Worm (Caenorhabditis elegans) whole organism, late embryonic: ENCODE data around the gene wsp-1.

ENCODE experiments used
- ama-1 ChIP-seq: fragments of 150-350 bp; optimal IDR thresholded peaks from 2 replicates; lab custom pipeline; 2014
- ceh-9 ChIP-seq: sonication (generic microtip); optimal IDR thresholded peaks from 2 replicates; lab custom pipeline; 2016; ENCODE audit warnings: mild to moderate bottlenecking, missing genetic modification characterization, inconsistent platforms, missing compliant biosample characterization
- elt-2 ChIP-seq: sonication (generic microtip); optimal IDR thresholded peaks from 2 replicates; lab custom pipeline; 2016; ENCODE audit warnings: missing genetic modification reagents, missing genetic modification characterization, missing compliant biosample characterization
- lin-11 ChIP-seq: fragments of 200-800 bp; sonication (Bioruptor generic); optimal IDR thresholded peaks from 2 replicates; lab custom pipeline; 2018; ENCODE audit warnings: mild to moderate bottlenecking, missing genetic modification characterization, missing compliant biosample characterization
- npax-4 ChIP-seq: sonication (generic microtip); optimal IDR thresholded peaks from 2 replicates; lab custom pipeline; 2016; ENCODE audit warnings: missing genetic modification characterization, missing compliant biosample characterization
- pag-3 ChIP-seq: sonication (generic microtip); optimal IDR thresholded peaks from 2 replicates; lab custom pipeline; 2016; ENCODE audit warnings: missing compliant biosample characterization, missing genetic modification characterization, borderline replicate concordance
- pha-4 ChIP-seq: fragments of 150-350 bp; optimal IDR thresholded peaks from 2 replicates; lab custom pipeline; 2018; ENCODE audit warnings: missing biosample characterization, missing genetic modification reagents, missing genetic modification characterization
- rnt-1 ChIP-seq: sonication (generic microtip); optimal IDR thresholded peaks from 2 replicates; lab custom pipeline; 2016; ENCODE audit warnings: missing genetic modification characterization, missing compliant biosample characterization
- unc-42 ChIP-seq: sonication (generic microtip); optimal IDR thresholded peaks from 2 replicates; lab custom pipeline; 2016; ENCODE audit warnings: missing genotype, missing genetic modification characterization, missing compliant biosample characterization
- unc-55 ChIP-seq: sonication (generic microtip); optimal IDR thresholded peaks from 2 replicates; lab custom pipeline; 2017; ENCODE audit warnings: missing biosample characterization, missing genetic modification reagents, missing genetic modification characterization

- TF ChIP-seq pag-3 (tag; lab: Kevin White, UChicago), result no peak
- TF ChIP-seq ama-1 (lab: Kevin White, UChicago), result no peak
- TF ChIP-seq rnt-1, result no peak
- TF ChIP-seq npax-4 (tag; lab: Kevin White, UChicago), result no peak
- no peak for TF ChIP-seq unc-42 (tag; lab: Kevin White, UChicago)
- TF ChIP-seq ceh-9 (tag; lab: Kevin White, UChicago), result no peak
- no peak for TF ChIP-seq lin-11
- TF ChIP-seq elt-2 (tag; lab: Kevin White, UChicago), result no peak
- TF ChIP-seq unc-55, result no peak
- no peak for TF ChIP-seq pha-4 (tag; lab: Kevin White, UChicago)
Measured at ce11 chrIV:8159995-8160394, 38.8 kb downstream of the wsp-1 start.
